Worm (Caenorhabditis elegans): ENCODE data around the gene srd-46.

Gene srd-46

DNA sequence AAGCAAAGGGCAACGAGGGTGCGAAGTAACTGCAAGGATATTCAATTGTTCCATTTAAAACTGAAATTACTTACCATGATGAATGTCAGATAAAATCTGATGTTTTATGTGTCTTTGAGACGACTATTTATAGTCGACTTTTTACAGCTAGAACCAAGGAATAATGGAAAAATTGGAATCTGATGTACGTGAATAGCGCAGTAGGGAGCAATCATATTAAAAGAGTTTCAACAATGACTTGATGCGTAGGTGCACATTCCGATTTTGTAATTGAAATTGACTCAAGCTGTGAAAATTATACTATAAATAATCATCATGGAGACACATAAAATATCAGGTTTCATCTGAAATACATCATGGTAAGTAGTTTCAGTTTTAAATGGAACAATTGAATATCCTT lies 11.4 kb downstream of the srd-46 start, which contains the start of the genes nspc-9 and nspc-10:
nspc-9 (minus strand) TSS at position 101 of the 400 bp plus-strand sequence.
nspc-10 (plus strand) TSS at position 331 of the 400 bp plus-strand sequence.
- no peak for TF ChIP-seq ztf-4 (tag; optimal IDR thresholded peaks at IDR 0.05)
- no peak for TF ChIP-seq blmp-1 (tag; optimal IDR thresholded peaks at IDR 0.05; ENCODE audit: insufficient read depth)
- no peak for TF ChIP-seq aly-2 (tag; optimal IDR thresholded peaks at IDR 0.05)
- TF ChIP-seq ztf-11 (tag; optimal IDR thresholded peaks at IDR 0.05), result no peak
- TF ChIP-seq ztf-1 (GFP tag; conservative IDR thresholded peaks at IDR 0.05), result no peak
- TF ChIP-seq nhr-23 (tag; optimal IDR thresholded peaks at IDR 0.05), result no peak
- TF ChIP-seq elt-3 (tag; optimal IDR thresholded peaks at IDR 0.05), result no peak
- no peak for TF ChIP-seq egl-27 (tag; optimal IDR thresholded peaks at IDR 0.05)
- TF ChIP-seq nhr-21 (tag; optimal IDR thresholded peaks at IDR 0.05), result no peak
- TF ChIP-seq sma-3 (GFP tag; optimal IDR thresholded peaks at IDR 0.05), result no peak
- no peak for TF ChIP-seq nhr-12 (tag; optimal IDR thresholded peaks at IDR 0.05)
- TF ChIP-seq lin-11 (tag; optimal IDR thresholded peaks at IDR 0.05), result no peak
- no peak for TF ChIP-seq snpc-4 (tag; optimal IDR thresholded peaks at IDR 0.05)
- TF ChIP-seq crh-2 (tag; optimal IDR thresholded peaks at IDR 0.05), result no peak
- TF ChIP-seq unc-39 (tag; optimal IDR thresholded peaks at IDR 0.05), result no peak
- no peak for TF ChIP-seq alr-1 (tag; optimal IDR thresholded peaks at IDR 0.05)

- TF ChIP-seq mdl-1 (tag; optimal IDR thresholded peaks at IDR 0.05) (no peak), elt-1 (tag; optimal IDR thresholded peaks at IDR 0.05) (no peak), gmeb-1 (tag; optimal IDR thresholded peaks at IDR 0.05) (no peak), aly-2 (tag; optimal IDR thresholded peaks at IDR 0.05) (no peak)
Measured at ce11 chrX:12346729-12347128, 14.8 kb downstream of the srd-46 start, which contains the start of gene F42F12.11. Gene F42F12.11, plus strand, starts transcription at chrX:12347029.

DNA sequence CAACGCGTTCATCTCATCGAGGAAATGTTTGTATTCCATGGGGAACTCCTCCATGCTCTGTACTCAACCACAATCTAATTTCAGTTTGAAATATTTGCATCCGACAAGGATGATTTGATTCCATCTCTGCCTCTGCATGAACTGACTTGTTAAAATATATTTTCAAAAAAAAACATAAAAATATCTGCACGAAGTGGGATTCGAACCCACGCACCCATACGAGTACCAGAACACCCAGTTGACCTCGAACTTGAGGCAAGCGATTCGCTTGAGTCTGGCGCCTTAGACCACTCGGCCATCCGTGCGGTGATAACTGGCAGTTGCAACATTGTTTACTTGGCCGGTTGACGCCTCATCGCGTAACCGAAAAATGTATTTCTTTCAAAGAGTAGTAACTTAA lies 15.9 kb downstream of the srd-46 start:
- no peak for TF ChIP-seq nhr-12 (tag; optimal IDR thresholded peaks at IDR 0.05)
- TF ChIP-seq fos-1 (tag; optimal IDR thresholded peaks at IDR 0.05), result peak; percentile 21
- TF ChIP-seq mdl-1 (tag; optimal IDR thresholded peaks at IDR 0.05), result no peak
- TF ChIP-seq nhr-23 (tag; optimal IDR thresholded peaks at IDR 0.05), result no peak
- TF ChIP-seq ztf-4 (tag; optimal IDR thresholded peaks at IDR 0.05), result no peak
- TF ChIP-seq alr-1 (tag; optimal IDR thresholded peaks at IDR 0.05), result no peak
- TF ChIP-seq sem-4 (tag; optimal IDR thresholded peaks at IDR 0.05), result no peak
- TF ChIP-seq nhr-237 (tag; optimal IDR thresholded peaks at IDR 0.05), result no peak
- TF ChIP-seq ztf-11 (tag; optimal IDR thresholded peaks at IDR 0.05), result no peak
- no peak for TF ChIP-seq ZK546.5 (tag; optimal IDR thresholded peaks at IDR 0.05)
- TF ChIP-seq nhr-129 (tag; optimal IDR thresholded peaks at IDR 0.05), result peak; percentile 61
- no peak for TF ChIP-seq unc-39 (tag; optimal IDR thresholded peaks at IDR 0.05)
- TF ChIP-seq nhr-77 (tag; optimal IDR thresholded peaks at IDR 0.05), result no peak
- TF ChIP-seq sma-3 (GFP tag; optimal IDR thresholded peaks at IDR 0.05), result peak; percentile 34
- no peak for TF ChIP-seq mbf-1 (tag; optimal IDR thresholded peaks at IDR 0.05)
- no peak for TF ChIP-seq unc-55 (GFP tag; optimal IDR thresholded peaks at IDR 0.05)
- TF ChIP-seq F13H6.1 (tag; optimal IDR thresholded peaks at IDR 0.05), result no peak
- no peak for TF ChIP-seq zag-1 (tag; optimal IDR thresholded peaks at IDR 0.05)
- TF ChIP-seq nhr-21 (tag; optimal IDR thresholded peaks at IDR 0.05), result peak; percentile 31
- TF ChIP-seq crh-2 (tag; optimal IDR thresholded peaks at IDR 0.05), result peak; percentile 35
- TF ChIP-seq lin-13 (GFP tag; optimal IDR thresholded peaks at IDR 0.05), result no peak
- TF ChIP-seq aly-2 (tag; optimal IDR thresholded peaks at IDR 0.05), result no peak
- no peak for TF ChIP-seq mab-5 (tag; optimal IDR thresholded peaks at IDR 0.05)
- TF ChIP-seq ama-1 (optimal IDR thresholded peaks at IDR 0.05), result no peak
- peak; percentile 55 for TF ChIP-seq sma-9 (GFP tag; optimal IDR thresholded peaks at IDR 0.05)
- no peak for TF ChIP-seq sma-9 (tag; optimal IDR thresholded peaks at IDR 0.05)
- peak; percentile 19 for TF ChIP-seq egl-27 (tag; optimal IDR thresholded peaks at IDR 0.05)
- no peak for TF ChIP-seq unc-62 (GFP tag; optimal IDR thresholded peaks at IDR 0.05)
- no peak for TF ChIP-seq elt-3 (tag; optimal IDR thresholded peaks at IDR 0.05)
- TF ChIP-seq ceh-16 (tag; optimal IDR thresholded peaks at IDR 0.05), result no peak
- TF ChIP-seq C34F6.9 (tag; optimal IDR thresholded peaks at IDR 0.05), result peak; percentile 13
- TF ChIP-seq ztf-1 (GFP tag; conservative IDR thresholded peaks at IDR 0.05), result no peak

DNA sequence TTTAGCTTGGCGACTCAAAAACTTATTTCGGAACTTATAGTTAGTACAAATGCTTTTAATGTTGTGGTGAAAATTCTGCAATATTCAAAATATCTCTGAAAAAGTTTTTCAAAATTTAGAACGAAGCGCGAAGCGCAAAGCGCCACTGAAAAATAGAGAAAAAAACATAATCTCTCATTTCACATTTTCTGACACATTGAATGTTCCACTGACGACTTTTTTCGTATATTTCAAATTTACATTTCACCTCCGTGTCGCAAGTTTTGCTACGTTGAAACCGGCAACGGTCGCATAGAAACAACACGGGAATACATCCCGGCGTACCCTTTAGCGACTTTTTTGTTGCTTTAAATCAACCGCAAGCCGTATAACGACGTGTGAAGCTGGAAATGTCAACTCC lies 16.4 kb downstream of the srd-46 start, which contains the start of gene F42F12.14:
F42F12.14 (plus strand) TSS at position 301 of the 400 bp plus-strand sequence.
- TF ChIP-seq lsy-2 (tag; optimal IDR thresholded peaks at IDR 0.05) (no peak), peb-1 (tag; optimal IDR thresholded peaks at IDR 0.05) (no peak), nhr-21 (tag; optimal IDR thresholded peaks at IDR 0.05) (no peak), elt-3 (tag; optimal IDR thresholded peaks at IDR 0.05) (no peak), aly-2 (tag; optimal IDR thresholded peaks at IDR 0.05) (no peak), egl-27 (tag; optimal IDR thresholded peaks at IDR 0.05) (no peak), lin-11 (tag; optimal IDR thresholded peaks at IDR 0.05) (no peak), nhr-129 (tag; optimal IDR thresholded peaks at IDR 0.05) (no peak), nhr-237 (tag; optimal IDR thresholded peaks at IDR 0.05) (no peak), nhr-12 (tag; optimal IDR thresholded peaks at IDR 0.05) (no peak), dmd-4 (tag; optimal IDR thresholded peaks at IDR 0.05) (no peak), mbf-1 (tag; optimal IDR thresholded peaks at IDR 0.05) (no peak), nhr-23 (tag; optimal IDR thresholded peaks at IDR 0.05) (no peak), sma-9 (GFP tag; optimal IDR thresholded peaks at IDR 0.05) (no peak), sma-9 (tag; optimal IDR thresholded peaks at IDR 0.05) (no peak), lin-39 (tag; optimal IDR thresholded peaks at IDR 0.05) (no peak), skn-1 (tag; optimal IDR thresholded peaks at IDR 0.05) (no peak), nhr-10 (tag; optimal IDR thresholded peaks at IDR 0.05) (no peak), alr-1 (tag; optimal IDR thresholded peaks at IDR 0.05) (no peak), sma-3 (GFP tag; optimal IDR thresholded peaks at IDR 0.05) (no peak), blmp-1 (tag; optimal IDR thresholded peaks at IDR 0.05; ENCODE audit: insufficient read depth) (no peak)

Data from whole organism, L2 larva.